Fruit fly (Drosophila melanogaster) whole organism, pupa: ENCODE data around the gene Cpr72Eb.

ENCODE experiments used
- CG12605 ChIP-seq: fragments of 200-800 bp; sonication (Bioruptor generic); IDR thresholded peaks from 2 replicates; pipeline ENCODE4 v1.3.6; 2022; ENCODE audit warnings: missing biosample characterization, missing genetic modification characterization
- CG13204 ChIP-seq: fragments of 200-800 bp; sonication (Bioruptor generic); optimal IDR thresholded peaks from 2 replicates; lab custom pipeline; 2018; ENCODE audit warnings: missing biosample characterization, mild to moderate bottlenecking, missing genetic modification characterization, moderate library complexity
- CG14655 ChIP-seq: fragments of 200-800 bp; sonication (Bioruptor generic); optimal IDR thresholded peaks from 3 replicates; lab custom pipeline; 2017; ENCODE audit warnings: mild to moderate bottlenecking, missing biosample characterization, missing genetic modification reagents, missing genetic modification characterization
- CG15710 ChIP-seq: fragments of 200-800 bp; sonication (Bioruptor generic); optimal IDR thresholded peaks from 2 replicates; lab custom pipeline; 2018; ENCODE audit warnings: missing biosample characterization, mild to moderate bottlenecking, missing genetic modification characterization, moderate library complexity
- CG17806 ChIP-seq: fragments of 200-800 bp; sonication (Bioruptor generic); optimal IDR thresholded peaks from 2 replicates; lab custom pipeline; 2018; ENCODE audit warnings: missing biosample characterization, mild to moderate bottlenecking, missing genetic modification characterization, moderate library complexity
- CG32121 ChIP-seq: fragments of 200-800 bp; sonication (Bioruptor generic); IDR thresholded peaks from 2 replicates; pipeline ENCODE4 v1.3.6; 2022; ENCODE audit warnings: missing biosample characterization, missing genetic modification characterization
- CG34367 ChIP-seq: fragments of 200-800 bp; sonication (Bioruptor generic); optimal IDR thresholded peaks from 2 replicates; lab custom pipeline; 2018; ENCODE audit warnings: missing biosample characterization, mild to moderate bottlenecking, missing genetic modification characterization
- CG4496 ChIP-seq: fragments of 200-800 bp; sonication (Bioruptor generic); IDR thresholded peaks from 3 replicates; pipeline ENCODE4 v1.3.6; 2022; ENCODE audit warnings: missing biosample characterization, missing genetic modification characterization
- CG8159 ChIP-seq: fragments of 200-800 bp; sonication (Bioruptor generic); optimal IDR thresholded peaks from 3 replicates; lab custom pipeline; 2018; ENCODE audit warnings: missing biosample characterization, mild to moderate bottlenecking, missing genetic modification characterization, moderate library complexity
- CG8301 ChIP-seq: fragments of 200-800 bp; sonication (Bioruptor generic); optimal IDR thresholded peaks from 2 replicates; lab custom pipeline; 2018; ENCODE audit warnings: missing biosample characterization, mild to moderate bottlenecking, missing genetic modification characterization
- CG9948 ChIP-seq: fragments of 200-800 bp; sonication (Bioruptor generic); optimal IDR thresholded peaks from 2 replicates; lab custom pipeline; 2018; ENCODE audit warnings: missing biosample characterization, mild to moderate bottlenecking, missing genetic modification characterization, moderate library complexity
- D1 ChIP-seq: fragments of 200-800 bp; sonication (Bioruptor generic); optimal IDR thresholded peaks from 2 replicates; lab custom pipeline; 2018; ENCODE audit warnings: missing biosample characterization, mild to moderate bottlenecking, missing genetic modification characterization, moderate library complexity
- EcR ChIP-seq: fragments of 200-800 bp; sonication (Bioruptor generic); optimal IDR thresholded peaks from 3 replicates; lab custom pipeline; 2019; ENCODE audit warnings: missing biosample characterization, missing genetic modification characterization, mild to moderate bottlenecking, moderate library complexity, missing genetic modification reagents
- Ets98B ChIP-seq: fragments of 200-800 bp; sonication (Bioruptor generic); IDR thresholded peaks from 2 replicates; pipeline ENCODE4 v1.3.6; 2022; ENCODE audit warnings: missing biosample characterization, missing genetic modification characterization
- Pif1A ChIP-seq: fragments of 200-800 bp; sonication (Bioruptor generic); optimal IDR thresholded peaks from 3 replicates; lab custom pipeline; 2016; ENCODE audit warnings: missing biosample characterization, missing genetic modification characterization
- Pif1B ChIP-seq: fragments of 200-800 bp; sonication (Bioruptor generic); optimal IDR thresholded peaks from 3 replicates; lab custom pipeline; 2016; ENCODE audit warnings: missing biosample characterization, missing genetic modification characterization
- Snoo ChIP-seq: fragments of 200-800 bp; sonication (Bioruptor generic); optimal IDR thresholded peaks from 3 replicates; lab custom pipeline; 2017; ENCODE audit warnings: missing biosample characterization, mild to moderate bottlenecking, missing genetic modification characterization, inconsistent platforms
- fd96Ca ChIP-seq: fragments of 200-800 bp; sonication (Bioruptor generic); IDR thresholded peaks from 3 replicates; pipeline ENCODE4 v1.3.6; 2022; ENCODE audit warnings: missing biosample characterization, missing genetic modification characterization
- gl ChIP-seq: fragments of 200-800 bp; sonication (Bioruptor generic); optimal IDR thresholded peaks from 2 replicates; lab custom pipeline; 2018; ENCODE audit warnings: missing biosample characterization, mild to moderate bottlenecking, missing genetic modification characterization
- rn ChIP-seq: fragments of 200-800 bp; sonication (Bioruptor generic); IDR thresholded peaks from 2 replicates; pipeline ENCODE4 v1.3.6; 2022; ENCODE audit warnings: missing biosample characterization, missing genetic modification characterization

The Cpr72Eb gene

dm6 chr3L:16333013-16333412 is 31.7 kb upstream of the Cpr72Eb start, which contains the start of gene CG13056:
CG13056 (plus strand) TSS chr3L:16333313.
- TF ChIP-seq CG13204 (GFP tag; lab: Kevin White, UChicago) (no peak), CG4496 (no peak), CG8159 (no peak), fd96Ca (GFP tag; lab: Robert Waterston, UW) (no peak), Snoo (tag; lab: Kevin White, UChicago) (no peak), CG15710 (tag; lab: Kevin White, UChicago) (no peak), D1 (tag; lab: Kevin White, UChicago) (no peak), CG34367 (tag; lab: Kevin White, UChicago) (no peak), CG12605 (GFP tag; lab: Robert Waterston, UW) (no peak), Ets98B (GFP tag; lab: Robert Waterston, UW) (no peak), CG8301 (no peak), Pif1A (GFP tag; lab: Kevin White, UChicago) (no peak), Pif1B (GFP tag; lab: Kevin White, UChicago) (no peak), rn (GFP tag; lab: Robert Waterston, UW) (no peak), CG32121 (GFP tag; lab: Robert Waterston, UW) (no peak), EcR (GFP tag; lab: Kevin White, UChicago) (no peak), CG14655 (GFP tag; lab: Kevin White, UChicago) (no peak)
- TF ChIP-seq, all 21 proteins: peak for 0

dm6 chr3L:16334876-16335275 is 29.8 kb upstream of the Cpr72Eb start:
- TF ChIP-seq CG32121 (GFP tag; lab: Robert Waterston, UW), result no peak
- TF ChIP-seq fd96Ca (GFP tag; lab: Robert Waterston, UW), result 0 out of 3 replicates have a peak, but pooled peaks have one; percentile 15
- peak; percentile 25 for TF ChIP-seq EcR (GFP tag; lab: Kevin White, UChicago)
- TF ChIP-seq Snoo (tag; lab: Kevin White, UChicago), result no peak
- TF ChIP-seq CG15710 (tag; lab: Kevin White, UChicago), result no peak
- TF ChIP-seq CG8301, result no peak
- no peak for TF ChIP-seq Pif1A (GFP tag; lab: Kevin White, UChicago)
- peak; percentile 69; the same call in 2 of the 3 replicates for TF ChIP-seq CG4496
- no peak for TF ChIP-seq gl (tag; lab: Kevin White, UChicago)

- TF ChIP-seq CG34367 (tag; lab: Kevin White, UChicago) (no peak), gl (tag; lab: Kevin White, UChicago) (no peak), fd96Ca (GFP tag; lab: Robert Waterston, UW) (no peak), Pif1A (GFP tag; lab: Kevin White, UChicago) (no peak), CG12605 (GFP tag; lab: Robert Waterston, UW) (no peak), rn (GFP tag; lab: Robert Waterston, UW) (no peak), D1 (tag; lab: Kevin White, UChicago) (no peak), CG9948 (tag; lab: Kevin White, UChicago) (no peak), CG4496 (no peak), CG8301 (no peak), CG17806 (tag; lab: Kevin White, UChicago) (no peak), CG15710 (tag; lab: Kevin White, UChicago) (no peak), CG13204 (GFP tag; lab: Kevin White, UChicago) (no peak), CG8159 (no peak), Pif1B (GFP tag; lab: Kevin White, UChicago) (no peak), CG32121 (GFP tag; lab: Robert Waterston, UW) (no peak)
Measured at dm6 chr3L:16337739-16338138, 27.0 kb upstream of the Cpr72Eb start.

dm6 chr3L:16338703-16339102 is 26.0 kb upstream of the Cpr72Eb start, which contains the start of gene CG4998:
CG4998 (plus strand) TSS chr3L:16339003.
- TF ChIP-seq CG34367 (tag; lab: Kevin White, UChicago) (no peak), Pif1B (GFP tag; lab: Kevin White, UChicago) (no peak), fd96Ca (GFP tag; lab: Robert Waterston, UW) (no peak), Pif1A (GFP tag; lab: Kevin White, UChicago) (no peak), rn (GFP tag; lab: Robert Waterston, UW) (no peak)
- TF ChIP-seq, all 21 proteins: peak for 0

dm6 chr3L:16339463-16339862 is 25.2 kb upstream of the Cpr72Eb start:
- no peak for TF ChIP-seq CG12605 (GFP tag; lab: Robert Waterston, UW)

dm6 chr3L:16339873-16340272 is 24.8 kb upstream of the Cpr72Eb start:
- TF ChIP-seq EcR (GFP tag; lab: Kevin White, UChicago), result peak; percentile 35
- no peak for TF ChIP-seq gl (tag; lab: Kevin White, UChicago)

- no peak for TF ChIP-seq CG8159
- TF ChIP-seq Pif1A (GFP tag; lab: Kevin White, UChicago), result no peak
- no peak for TF ChIP-seq CG17806 (tag; lab: Kevin White, UChicago)
Measured at dm6 chr3L:16346023-16346422, 18.7 kb upstream of the Cpr72Eb start, which contains the start of gene CG33257. CG33257 (plus strand) TSS chr3L:16346323.
